Fruit fly (Drosophila melanogaster): ENCODE data around the gene CG31915.

CG31915 gene

dm6 chr2L:5496468-5497093 is 31.3 kb upstream of the CG31915 start (continued):
- TF ChIP-seq CG10366 (GFP tag; IDR thresholded peaks at IDR 0.05) (peak; percentile 57), da (GFP tag; optimal IDR thresholded peaks at IDR 0.05) (no peak), CG9727 (GFP tag; optimal IDR thresholded peaks at IDR 0.05) (peak; percentile 55), sens (GFP tag) (peak; percentile 95), NC2β (GFP tag; optimal IDR thresholded peaks at IDR 0.05) (peak; percentile 36), Chrac-16 (GFP tag; optimal IDR thresholded peaks at IDR 0.05) (peak; percentile 39), CG7745 (tag; optimal IDR thresholded peaks at IDR 0.05) (peak; percentile 6), ewg (GFP tag; optimal IDR thresholded peaks at IDR 0.05) (peak; percentile 18), CG1603 (tag; optimal IDR thresholded peaks at IDR 0.05) (peak; percentile 73), MTF-1 (GFP tag; optimal IDR thresholded peaks at IDR 0.05; ENCODE audit: borderline replicate concordance) (peak; percentile 19), CG7987 (GFP tag; optimal IDR thresholded peaks at IDR 0.05) (no peak)

DNA sequence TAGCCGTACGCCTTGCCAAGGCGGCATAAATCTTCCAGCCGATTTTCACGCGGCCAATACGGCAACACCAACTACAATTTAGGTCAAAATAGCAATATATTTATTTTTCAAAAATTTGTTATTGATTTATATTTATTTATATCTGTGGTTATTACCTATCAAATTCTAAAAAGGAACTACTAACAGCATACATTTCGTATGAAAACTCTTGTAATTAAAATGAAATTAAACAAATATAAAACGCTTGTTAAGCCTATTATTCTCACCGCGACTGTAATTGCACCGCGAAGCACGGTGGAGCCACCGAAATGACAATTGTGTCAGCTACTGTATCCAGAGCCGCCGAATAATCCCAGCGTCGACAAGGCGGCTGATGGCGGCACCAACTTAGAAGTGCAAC is 28.5 kb upstream of the CG31915 start:
- TF ChIP-seq CG11696 (GFP tag; IDR thresholded peaks at IDR 0.05): peak; percentile 53; the same call in 1 of the 2 replicates
- TF ChIP-seq Xrp1 (GFP tag; IDR thresholded peaks at IDR 0.05): peak; percentile 22; the same call in 1 of the 2 replicates
- TF ChIP-seq bigmax (GFP tag; optimal IDR thresholded peaks at IDR 0.05): no peak
- no peak for TF ChIP-seq unpg (GFP tag; optimal IDR thresholded peaks at IDR 0.05)
- TF ChIP-seq ERR (GFP tag; optimal IDR thresholded peaks at IDR 0.05): no peak
- no peak for TF ChIP-seq tll (GFP tag; optimal IDR thresholded peaks at IDR 0.05)
- TF ChIP-seq CG10462 (GFP tag; optimal IDR thresholded peaks at IDR 0.05): no peak
- no peak for TF ChIP-seq tgo (GFP tag; IDR thresholded peaks at IDR 0.05)
- TF ChIP-seq klu (GFP tag; IDR thresholded peaks at IDR 0.05): no peak
- no peak for TF ChIP-seq Opbp (GFP tag; IDR thresholded peaks at IDR 0.05; ENCODE audit: partially characterized antibody)

DNA sequence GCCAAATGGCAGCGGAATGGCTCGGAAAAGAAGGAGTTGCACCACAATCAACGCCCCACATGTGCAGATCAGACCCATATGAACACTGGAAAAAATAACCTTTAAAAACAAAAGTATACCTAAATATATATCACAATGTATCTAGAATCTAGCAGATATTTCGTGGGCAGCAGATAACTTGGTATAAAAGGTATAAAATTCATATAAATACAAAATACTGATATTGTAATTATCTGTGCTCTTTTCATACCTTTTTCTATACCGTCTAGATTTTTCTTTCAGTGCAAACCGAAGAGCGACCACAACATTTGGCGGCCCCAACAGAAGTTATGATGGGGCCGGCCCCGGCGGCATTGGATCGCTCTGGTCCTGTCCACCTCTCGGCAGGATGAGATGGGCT is 26.6 kb upstream of the CG31915 start:
- TF ChIP-seq CG8944 (GFP tag; optimal IDR thresholded peaks at IDR 0.05) (no peak), crc (GFP tag; optimal IDR thresholded peaks at IDR 0.05) (no peak), tll (GFP tag; optimal IDR thresholded peaks at IDR 0.05) (no peak), MBD-R2 (GFP tag; IDR thresholded peaks at IDR 0.05) (no peak), CG4707 (GFP tag; optimal IDR thresholded peaks at IDR 0.05) (no peak), sr (GFP tag; IDR thresholded peaks at IDR 0.05) (no peak), sim (GFP tag; IDR thresholded peaks at IDR 0.05) (no peak), CG8478 (optimal IDR thresholded peaks at IDR 0.05) (no peak), Lhr (GFP tag; optimal IDR thresholded peaks at IDR 0.05) (no peak), CG16813 (GFP tag; IDR thresholded peaks at IDR 0.05; ENCODE audit: partially characterized antibody) (no peak), org-1 (GFP tag; optimal IDR thresholded peaks at IDR 0.05) (no peak), aop (GFP tag; IDR thresholded peaks at IDR 0.05) (no peak), CG4820 (GFP tag; optimal IDR thresholded peaks at IDR 0.05) (no peak), sug (tag; optimal IDR thresholded peaks at IDR 0.05) (no peak), cg (GFP tag; optimal IDR thresholded peaks at IDR 0.05) (no peak), CG31388 (GFP tag; optimal IDR thresholded peaks at IDR 0.05) (no peak), dm (GFP tag; optimal IDR thresholded peaks at IDR 0.05) (no peak), Dref (GFP tag; IDR thresholded peaks at IDR 0.05) (no peak), Atf3 (GFP tag; optimal IDR thresholded peaks at IDR 0.05) (no peak), CG12769 (tag; optimal IDR thresholded peaks at IDR 0.05) (no peak), lilli (GFP tag; optimal IDR thresholded peaks at IDR 0.05) (no peak), Scr (GFP tag; IDR thresholded peaks at IDR 0.05; ENCODE audit: partially characterized antibody) (no peak), sens (GFP tag) (peak; percentile 65), CG1602 (GFP tag; optimal IDR thresholded peaks at IDR 0.05) (no peak), Sin3A (optimal IDR thresholded peaks at IDR 0.05) (no peak), bcd (GFP tag; optimal IDR thresholded peaks at IDR 0.05) (no peak), CG1233 (GFP tag; optimal IDR thresholded peaks at IDR 0.05) (no peak), CG14667 (GFP tag; IDR thresholded peaks at IDR 0.05) (0 out of 2 replicates have a peak, but pooled peaks have one; percentile 7), ase (GFP tag; IDR thresholded peaks at IDR 0.05) (no peak), dmrt11E (tag; optimal IDR thresholded peaks at IDR 0.05) (no peak)
